Worm (Caenorhabditis elegans): ENCODE data around the gene nlp-79.

Gene nlp-79

DNA sequence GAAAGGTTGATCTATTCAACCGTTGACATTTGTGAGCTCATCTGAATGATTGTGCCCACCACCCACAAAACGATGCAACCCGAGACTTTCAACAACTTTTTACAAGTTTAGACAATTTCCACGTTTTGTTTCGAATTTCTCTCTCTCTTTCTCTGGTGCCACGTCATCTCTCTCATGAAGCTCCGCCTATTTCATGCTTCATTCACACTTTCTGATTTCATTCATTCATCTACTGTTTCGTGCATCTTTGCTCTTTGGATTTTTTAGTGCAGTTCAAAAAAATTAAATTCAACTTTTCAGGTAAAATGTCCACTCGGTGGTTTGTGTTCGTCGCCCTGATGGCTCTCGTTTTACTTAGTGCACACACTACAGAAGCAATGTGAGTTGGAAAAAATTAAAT, at the start of gene nlp-79:
Gene nlp-79 (plus strand): TSS at position 301 of the 400 bp plus-strand sequence.
- TF ChIP-seq ama-1 (optimal IDR thresholded peaks at IDR 0.05): no peak
- TF ChIP-seq hnd-1 (tag; optimal IDR thresholded peaks at IDR 0.05): no peak
- no peak for TF ChIP-seq tbx-37 (GFP tag; conservative IDR thresholded peaks at IDR 0.05)

DNA sequence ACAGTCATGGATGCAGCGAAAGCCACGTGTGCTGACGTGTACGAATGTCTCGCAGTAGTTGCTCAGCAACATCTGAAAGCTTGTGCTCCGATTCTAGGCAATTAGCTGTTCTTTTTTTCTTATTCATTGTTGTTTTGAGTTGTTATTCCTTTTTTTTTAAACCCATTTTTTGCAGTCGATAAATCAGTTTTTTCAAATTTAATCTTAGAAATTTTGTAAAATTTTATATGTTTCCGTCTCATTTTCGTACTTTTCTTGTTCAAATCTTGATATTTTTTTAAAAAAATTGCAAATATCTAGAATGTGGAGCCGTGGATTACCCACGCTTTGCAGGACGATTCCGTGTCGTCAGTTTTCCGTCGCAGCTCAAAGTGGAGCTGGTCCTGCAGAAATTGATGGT, 49.0 kb upstream of the nlp-79 start, which contains the start of gene fask-1:
Gene fask-1 (plus strand): TSS at position 301 of the 400 bp plus-strand sequence.
- TF ChIP-seq ceh-36 (tag; optimal IDR thresholded peaks at IDR 0.05): no peak
- no peak for TF ChIP-seq aly-1 (tag; optimal IDR thresholded peaks at IDR 0.05)
- TF ChIP-seq ceh-13 (GFP tag; optimal IDR thresholded peaks at IDR 0.05): no peak
- no peak for TF ChIP-seq hnd-1 (tag; optimal IDR thresholded peaks at IDR 0.05)
- TF ChIP-seq ama-1 (optimal IDR thresholded peaks at IDR 0.05): no peak
- TF ChIP-seq hmbx-1 (tag; optimal IDR thresholded peaks at IDR 0.05): no peak
- TF ChIP-seq flt-1 (GFP tag; IDR thresholded peaks at IDR 0.05): no peak
- TF ChIP-seq F13C5.2 (tag; optimal IDR thresholded peaks at IDR 0.05): no peak
- no peak for TF ChIP-seq pes-1 (GFP tag; IDR thresholded peaks at IDR 0.05)
- no peak for TF ChIP-seq tbx-37 (GFP tag; conservative IDR thresholded peaks at IDR 0.05)
- no peak for TF ChIP-seq ets-7 (tag; optimal IDR thresholded peaks at IDR 0.05)
- no peak for TF ChIP-seq sea-1 (GFP tag; conservative IDR thresholded peaks at IDR 0.05)
- no peak for TF ChIP-seq tra-4 (tag; optimal IDR thresholded peaks at IDR 0.05)
- no peak for TF ChIP-seq tbx-11 (GFP tag; IDR thresholded peaks at IDR 0.05)
- no peak for TF ChIP-seq B0310.2 (tag; optimal IDR thresholded peaks at IDR 0.05)
- no peak for TF ChIP-seq scrt-1 (GFP tag; IDR thresholded peaks at IDR 0.05)
- no peak for TF ChIP-seq hmg-4 (GFP tag; optimal IDR thresholded peaks at IDR 0.05)

DNA sequence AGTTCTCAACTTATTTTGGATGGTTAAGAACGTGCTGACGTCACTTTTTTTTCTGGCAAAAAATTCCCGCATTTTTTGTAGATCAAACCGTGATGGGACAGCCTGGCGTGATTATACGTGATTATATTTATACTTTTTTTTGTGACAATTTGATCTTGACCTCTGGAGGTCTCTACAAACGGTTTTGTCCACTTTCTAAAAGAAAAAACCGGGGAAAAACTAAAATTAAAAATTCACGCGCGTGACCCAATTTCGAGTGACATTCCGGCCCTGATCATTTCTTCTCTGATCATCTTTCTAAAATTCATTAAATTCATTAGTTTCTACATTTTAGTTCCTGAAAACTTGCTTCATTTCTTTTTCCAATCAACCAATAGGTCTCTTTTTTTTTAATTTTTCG, 44.5 kb upstream of the nlp-79 start, which contains the start of gene rde-11:
Gene rde-11 (plus strand): TSS at position 301 of the 400 bp plus-strand sequence.
- TF ChIP-seq tbx-11 (GFP tag; IDR thresholded peaks at IDR 0.05) (no peak), sea-1 (GFP tag; conservative IDR thresholded peaks at IDR 0.05) (no peak), B0310.2 (tag; optimal IDR thresholded peaks at IDR 0.05) (no peak), F13C5.2 (tag; optimal IDR thresholded peaks at IDR 0.05) (no peak), hmbx-1 (tag; optimal IDR thresholded peaks at IDR 0.05) (no peak), pes-1 (GFP tag; IDR thresholded peaks at IDR 0.05) (no peak), hmg-4 (GFP tag; optimal IDR thresholded peaks at IDR 0.05) (no peak), flt-1 (GFP tag; IDR thresholded peaks at IDR 0.05) (no peak), ceh-13 (GFP tag; optimal IDR thresholded peaks at IDR 0.05) (no peak), hnd-1 (tag; optimal IDR thresholded peaks at IDR 0.05) (no peak), aly-1 (tag; optimal IDR thresholded peaks at IDR 0.05) (no peak), ama-1 (optimal IDR thresholded peaks at IDR 0.05) (no peak)

DNA sequence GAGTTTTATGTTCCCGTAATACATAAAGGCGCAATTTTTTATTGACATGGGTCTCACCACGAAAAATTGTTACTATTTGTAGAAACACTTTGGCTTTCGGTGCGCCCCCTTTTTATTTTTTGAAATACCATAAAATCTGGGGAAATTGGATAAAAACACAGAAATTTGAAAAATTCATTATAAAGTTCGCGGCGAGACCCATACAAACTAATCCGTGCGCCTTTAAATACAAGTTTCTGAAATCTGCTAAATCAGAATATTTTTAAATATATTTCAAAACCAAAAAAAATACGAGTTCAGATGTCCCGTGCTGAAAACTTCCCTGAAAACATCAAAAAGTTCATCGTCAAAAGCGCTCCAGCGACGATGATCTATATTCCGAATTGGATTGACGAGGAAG, 42.0 kb upstream of the nlp-79 start, which contains the start of gene B0564.2:
Gene B0564.2 (plus strand): TSS at position 301 of the 400 bp plus-strand sequence.
- TF ChIP-seq ceh-36 (tag; optimal IDR thresholded peaks at IDR 0.05): no peak
- no peak for TF ChIP-seq pes-1 (GFP tag; IDR thresholded peaks at IDR 0.05)
- no peak for TF ChIP-seq tbx-37 (GFP tag; conservative IDR thresholded peaks at IDR 0.05)
- TF ChIP-seq aly-1 (tag; optimal IDR thresholded peaks at IDR 0.05): no peak
- no peak for TF ChIP-seq ama-1 (optimal IDR thresholded peaks at IDR 0.05)
- TF ChIP-seq F13C5.2 (tag; optimal IDR thresholded peaks at IDR 0.05): no peak
- TF ChIP-seq ceh-13 (GFP tag; optimal IDR thresholded peaks at IDR 0.05): no peak
- no peak for TF ChIP-seq tbx-11 (GFP tag; IDR thresholded peaks at IDR 0.05)
- no peak for TF ChIP-seq tra-4 (tag; optimal IDR thresholded peaks at IDR 0.05)
- TF ChIP-seq scrt-1 (GFP tag; IDR thresholded peaks at IDR 0.05): no peak
- no peak for TF ChIP-seq B0310.2 (tag; optimal IDR thresholded peaks at IDR 0.05)
- no peak for TF ChIP-seq flt-1 (GFP tag; IDR thresholded peaks at IDR 0.05)
- TF ChIP-seq ets-7 (tag; optimal IDR thresholded peaks at IDR 0.05): no peak
- no peak for TF ChIP-seq hnd-1 (tag; optimal IDR thresholded peaks at IDR 0.05)
- TF ChIP-seq hmg-4 (GFP tag; optimal IDR thresholded peaks at IDR 0.05): no peak
- no peak for TF ChIP-seq hmbx-1 (tag; optimal IDR thresholded peaks at IDR 0.05)
- no peak for TF ChIP-seq sea-1 (GFP tag; conservative IDR thresholded peaks at IDR 0.05)

DNA sequence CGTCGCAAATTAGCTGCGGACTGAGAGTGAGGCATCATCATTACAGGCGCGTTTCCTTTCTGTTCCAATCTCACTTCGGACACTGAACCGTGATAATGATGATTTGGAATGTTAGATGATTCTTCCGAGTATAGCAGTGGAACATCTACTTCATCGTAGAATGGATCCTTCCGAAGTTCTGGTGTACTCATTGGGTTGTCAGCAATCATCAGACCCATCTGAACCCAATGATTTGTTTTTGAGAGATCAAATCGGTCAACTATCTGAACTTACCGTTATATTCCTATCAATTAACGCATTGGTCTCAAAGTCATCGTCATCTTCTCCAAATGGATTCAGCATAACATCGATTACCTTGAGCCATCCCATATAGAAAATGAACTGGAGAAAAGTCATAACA, 40.9 kb upstream of the nlp-79 start:
- no peak for TF ChIP-seq ceh-36 (tag; optimal IDR thresholded peaks at IDR 0.05)
- TF ChIP-seq tbx-37 (GFP tag; conservative IDR thresholded peaks at IDR 0.05): no peak
- TF ChIP-seq hmg-4 (GFP tag; optimal IDR thresholded peaks at IDR 0.05): no peak
- no peak for TF ChIP-seq sea-1 (GFP tag; conservative IDR thresholded peaks at IDR 0.05)
- TF ChIP-seq ets-7 (tag; optimal IDR thresholded peaks at IDR 0.05): no peak
- TF ChIP-seq B0310.2 (tag; optimal IDR thresholded peaks at IDR 0.05): no peak
- TF ChIP-seq tra-4 (tag; optimal IDR thresholded peaks at IDR 0.05): no peak
- no peak for TF ChIP-seq ceh-13 (GFP tag; optimal IDR thresholded peaks at IDR 0.05)
- no peak for TF ChIP-seq hmbx-1 (tag; optimal IDR thresholded peaks at IDR 0.05)
- no peak for TF ChIP-seq flt-1 (GFP tag; IDR thresholded peaks at IDR 0.05)
- TF ChIP-seq scrt-1 (GFP tag; IDR thresholded peaks at IDR 0.05): no peak
- no peak for TF ChIP-seq F13C5.2 (tag; optimal IDR thresholded peaks at IDR 0.05)
- TF ChIP-seq hnd-1 (tag; optimal IDR thresholded peaks at IDR 0.05): no peak
- TF ChIP-seq pes-1 (GFP tag; IDR thresholded peaks at IDR 0.05): no peak
- TF ChIP-seq aly-1 (tag; optimal IDR thresholded peaks at IDR 0.05): no peak

DNA sequence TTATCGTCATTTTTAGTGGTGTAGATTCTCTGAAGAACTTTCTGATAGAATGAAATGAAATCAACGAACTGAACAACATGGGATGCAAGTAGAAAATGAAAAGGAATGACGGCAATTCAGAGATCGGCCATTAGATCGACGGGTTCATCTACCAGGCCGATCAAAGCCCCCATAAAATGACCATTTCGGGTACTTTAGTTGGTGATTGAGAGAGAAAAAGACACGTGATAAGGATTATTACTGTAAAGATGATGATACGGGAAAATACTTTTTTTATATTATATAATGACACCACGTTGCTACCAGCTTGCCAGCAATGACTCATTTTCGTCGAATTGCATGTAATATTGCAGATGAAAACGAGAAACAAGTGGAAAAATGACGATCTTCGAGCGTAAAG, 39.6 kb upstream of the nlp-79 start, which contains the start of gene best-1:
Gene best-1 (minus strand): TSS at position 29 of the 400 bp plus-strand sequence.
- TF ChIP-seq hmbx-1 (tag; optimal IDR thresholded peaks at IDR 0.05): no peak
- no peak for TF ChIP-seq hmg-4 (GFP tag; optimal IDR thresholded peaks at IDR 0.05)
- TF ChIP-seq pes-1 (GFP tag; IDR thresholded peaks at IDR 0.05): no peak
- no peak for TF ChIP-seq sea-1 (GFP tag; conservative IDR thresholded peaks at IDR 0.05)
- TF ChIP-seq hnd-1 (tag; optimal IDR thresholded peaks at IDR 0.05): no peak
- no peak for TF ChIP-seq flt-1 (GFP tag; IDR thresholded peaks at IDR 0.05)
- TF ChIP-seq tbx-37 (GFP tag; conservative IDR thresholded peaks at IDR 0.05): no peak
- no peak for TF ChIP-seq ceh-13 (GFP tag; optimal IDR thresholded peaks at IDR 0.05)
- no peak for TF ChIP-seq ets-7 (tag; optimal IDR thresholded peaks at IDR 0.05)
- TF ChIP-seq tbx-11 (GFP tag; IDR thresholded peaks at IDR 0.05): no peak
- no peak for TF ChIP-seq ceh-36 (tag; optimal IDR thresholded peaks at IDR 0.05)
- TF ChIP-seq B0310.2 (tag; optimal IDR thresholded peaks at IDR 0.05): no peak
- no peak for TF ChIP-seq scrt-1 (GFP tag; IDR thresholded peaks at IDR 0.05)
- TF ChIP-seq ama-1 (optimal IDR thresholded peaks at IDR 0.05): no peak
- no peak for TF ChIP-seq F13C5.2 (tag; optimal IDR thresholded peaks at IDR 0.05)
- no peak for TF ChIP-seq tra-4 (tag; optimal IDR thresholded peaks at IDR 0.05)
- no peak for TF ChIP-seq aly-1 (tag; optimal IDR thresholded peaks at IDR 0.05)

ce11 chrIV:13110876-13111275, 38.5 kb upstream of the nlp-79 start:
- TF ChIP-seq tbx-11 (GFP tag; IDR thresholded peaks at IDR 0.05) (no peak), scrt-1 (GFP tag; IDR thresholded peaks at IDR 0.05) (no peak), sea-1 (GFP tag; conservative IDR thresholded peaks at IDR 0.05) (no peak), ets-7 (tag; optimal IDR thresholded peaks at IDR 0.05) (no peak), hmg-4 (GFP tag; optimal IDR thresholded peaks at IDR 0.05) (no peak), aly-1 (tag; optimal IDR thresholded peaks at IDR 0.05) (no peak), pes-1 (GFP tag; IDR thresholded peaks at IDR 0.05) (no peak), tra-4 (tag; optimal IDR thresholded peaks at IDR 0.05) (no peak), hnd-1 (tag; optimal IDR thresholded peaks at IDR 0.05) (no peak), F13C5.2 (tag; optimal IDR thresholded peaks at IDR 0.05) (no peak), B0310.2 (tag; optimal IDR thresholded peaks at IDR 0.05) (no peak), tbx-37 (GFP tag; conservative IDR thresholded peaks at IDR 0.05) (no peak), flt-1 (GFP tag; IDR thresholded peaks at IDR 0.05) (no peak), ama-1 (optimal IDR thresholded peaks at IDR 0.05) (no peak), ceh-36 (tag; optimal IDR thresholded peaks at IDR 0.05) (no peak), hmbx-1 (tag; optimal IDR thresholded peaks at IDR 0.05) (no peak), ceh-13 (GFP tag; optimal IDR thresholded peaks at IDR 0.05) (no peak)
